Fruit fly (Drosophila melanogaster) S2 (cell line): Measurements from ENCODE around the gene Nak.

ENCODE experiments used
- CG8478 ChIP-seq: fragments of >200 bp; optimal IDR thresholded peaks from 2 replicates; lab custom pipeline; 2018
- CTCF ChIP-seq, 2 experiments: fragments of >200 bp; optimal IDR thresholded peaks; 2 replicates each; lab custom pipeline; 2018

The Nak gene

DNA sequence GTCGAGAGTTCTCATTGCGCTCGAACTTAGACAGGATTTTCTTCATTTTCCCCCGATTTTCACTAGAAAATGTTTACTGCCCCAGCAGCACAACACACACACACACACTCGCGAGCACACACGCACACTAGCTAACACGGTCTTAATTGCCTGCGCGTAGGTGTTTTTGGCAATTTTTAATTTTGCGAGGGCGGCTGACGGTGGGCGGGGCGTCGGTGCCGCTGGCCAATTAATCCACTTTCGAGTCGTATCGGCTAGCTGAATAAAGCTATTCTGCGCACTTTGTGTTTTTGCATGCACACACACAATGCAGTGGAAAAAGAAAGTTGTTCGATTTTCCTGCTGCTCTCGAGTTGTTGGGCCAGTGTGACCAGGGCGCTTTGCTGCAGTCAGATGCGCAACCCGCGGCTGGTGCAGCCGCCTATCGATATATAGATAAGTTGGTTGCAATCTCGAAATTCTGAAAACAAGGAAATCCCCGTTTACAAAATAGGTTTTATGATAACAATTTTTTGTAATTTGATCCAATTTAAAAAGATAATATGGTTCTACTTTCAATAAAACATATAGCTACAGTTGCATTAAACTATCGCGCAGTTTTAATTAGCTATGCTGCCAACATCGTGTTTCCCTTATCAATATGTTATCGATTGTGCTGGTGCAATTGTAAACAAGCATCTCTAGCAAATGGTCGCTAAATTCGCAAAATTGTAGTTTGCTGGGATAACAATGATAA lies at the start of gene Nak, which contains the start of gene Tango6:
TSS of gene Nak (minus strand) at position 375 of the 736 bp plus-strand sequence.
TSS of gene Tango6 (plus strand) at position 659 of the 736 bp plus-strand sequence.
- TF ChIP-seq CG8478 (lab: Kevin White, UChicago), result no peak

DNA sequence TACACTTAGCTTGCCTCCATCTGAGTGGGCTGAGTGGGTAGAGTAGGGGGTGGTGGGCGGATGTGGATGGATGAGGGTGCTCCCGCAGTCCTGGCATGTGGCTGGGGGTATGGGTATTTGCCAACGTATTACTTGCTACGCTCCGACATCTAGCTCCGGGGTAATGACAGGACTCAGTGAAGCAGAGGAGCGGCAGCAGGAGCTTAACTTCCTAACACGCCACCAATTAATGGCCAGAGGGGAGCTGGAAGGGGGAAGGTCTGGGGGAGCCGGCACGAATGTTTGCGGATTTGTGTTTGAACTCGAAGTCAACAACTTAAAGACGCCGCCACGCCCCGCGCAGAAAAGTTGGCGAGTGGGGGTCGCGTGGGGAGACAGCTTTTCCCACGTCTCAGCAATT lies 49.7 kb upstream of the Nak start:
- TF ChIP-seq CG8478 (lab: Kevin White, UChicago), result no peak
- no peak for TF ChIP-seq CTCF (optimal IDR thresholded peaks at IDR 0.05; lab: Kevin White, UChicago)

dm6 chr2L:19017060-19017459 lies 48.5 kb upstream of the Nak start:
- no peak for TF ChIP-seq CTCF (optimal IDR thresholded peaks at IDR 0.05; lab: Kevin White, UChicago)
- no peak for TF ChIP-seq CG8478 (lab: Kevin White, UChicago)

dm6 chr2L:19015628-19016027 lies 47.1 kb upstream of the Nak start:
- no peak for TF ChIP-seq CTCF (optimal IDR thresholded peaks at IDR 0.05; lab: Kevin White, UChicago)
- no peak for TF ChIP-seq CG8478 (lab: Kevin White, UChicago)

- TF ChIP-seq CG8478 (lab: Kevin White, UChicago) (no peak), CTCF (optimal IDR thresholded peaks at IDR 0.05; lab: Kevin White, UChicago) (no peak)
These were observed 46.4 kb upstream of the Nak start for dm6 chr2L:19014881-19015366.

- TF ChIP-seq CTCF (optimal IDR thresholded peaks at IDR 0.05; lab: Kevin White, UChicago) (no peak), CG8478 (lab: Kevin White, UChicago) (no peak)
These were observed 45.7 kb upstream of the Nak start for dm6 chr2L:19014032-19014880.

DNA sequence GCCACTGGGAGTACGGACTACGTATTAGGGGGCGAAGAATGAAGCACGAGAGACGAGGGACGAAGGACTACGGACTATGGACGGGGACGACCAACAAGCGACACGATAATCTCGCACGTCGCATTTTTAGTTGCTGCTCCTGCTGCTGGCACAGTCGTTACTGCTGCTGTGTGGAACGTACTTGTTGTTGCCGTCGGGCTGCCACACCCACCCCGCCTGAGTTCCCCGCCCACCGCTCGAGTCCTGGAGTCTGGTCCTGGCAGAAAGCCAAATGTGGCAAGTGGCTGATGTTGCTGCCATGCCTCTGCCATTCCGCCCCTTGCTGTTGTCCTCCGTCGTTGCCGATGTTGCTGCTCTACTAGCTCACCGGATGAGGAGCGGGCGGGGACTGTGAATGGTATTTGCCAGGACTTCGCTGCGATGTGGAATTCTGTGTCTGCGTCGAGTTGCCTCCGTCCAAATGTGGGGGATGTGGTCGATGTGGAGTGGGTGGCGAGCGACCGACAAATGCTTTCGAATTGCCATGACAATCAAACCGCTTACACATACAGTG lies 44.3 kb upstream of the Nak start:
- no peak for TF ChIP-seq CTCF (optimal IDR thresholded peaks at IDR 0.05; lab: Kevin White, UChicago)
- no peak for TF ChIP-seq CG8478 (lab: Kevin White, UChicago)

DNA sequence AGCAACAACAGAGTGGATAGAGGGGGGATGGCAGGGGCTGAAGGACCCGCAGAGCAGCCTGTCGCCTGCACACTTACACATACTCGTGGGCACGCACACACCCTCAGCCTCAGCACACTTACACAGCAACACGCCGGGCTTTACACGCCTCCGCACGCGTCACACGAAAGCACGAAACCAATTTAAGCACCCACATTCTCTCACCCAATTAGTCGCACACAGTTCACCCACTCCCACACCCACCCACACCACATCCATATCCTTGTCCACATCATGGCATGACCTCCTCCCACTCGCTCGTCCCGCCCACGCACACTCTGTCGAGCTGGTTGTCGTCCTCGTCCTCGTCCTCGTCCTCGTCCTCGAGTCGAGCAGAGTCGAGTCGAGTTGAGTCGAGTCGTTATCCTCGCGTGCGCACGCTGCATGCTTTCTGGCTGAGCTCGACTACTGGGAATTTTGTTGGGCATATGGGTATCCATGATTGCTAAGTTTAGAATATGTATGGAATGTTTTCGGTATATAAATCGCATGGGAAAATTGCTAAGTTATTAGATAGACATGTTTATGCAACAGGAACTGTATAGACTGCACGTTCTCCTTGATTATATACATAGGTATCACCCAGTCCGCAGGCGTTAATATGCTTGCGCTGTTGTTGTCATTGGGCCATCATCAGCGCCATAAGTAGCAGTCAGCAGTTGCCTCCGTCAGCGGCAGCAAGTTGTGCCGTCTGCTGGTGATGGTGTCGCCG lies 43.5 kb upstream of the Nak start:
- TF ChIP-seq CG8478 (lab: Kevin White, UChicago) (no peak), CTCF (optimal IDR thresholded peaks at IDR 0.05; lab: Kevin White, UChicago) (no peak)

DNA sequence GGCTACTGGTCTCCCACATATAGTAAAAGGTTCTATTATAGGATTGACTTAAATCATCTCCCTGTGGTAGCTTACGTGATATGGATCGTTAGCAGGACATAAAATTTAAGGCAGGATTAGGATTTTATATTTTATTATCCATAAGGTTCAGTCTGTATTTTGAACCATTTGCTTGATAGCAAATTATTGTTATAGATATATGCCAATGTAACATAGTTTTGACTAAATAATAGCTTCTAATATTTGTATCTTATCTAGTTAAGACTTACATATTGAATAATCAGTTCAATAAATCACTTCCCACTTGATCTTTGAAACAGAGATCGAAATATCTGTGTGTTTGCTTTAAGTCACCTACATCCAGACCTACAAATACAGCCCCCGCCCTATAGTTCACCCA lies 42.0 kb upstream of the Nak start, which contains the start of gene robl37BC:
TSS of gene robl37BC (plus strand) at position 301 of the 400 bp plus-strand sequence.
- TF ChIP-seq CTCF (optimal IDR thresholded peaks at IDR 0.05; lab: Kevin White, UChicago) (no peak), CG8478 (lab: Kevin White, UChicago) (no peak)

DNA sequence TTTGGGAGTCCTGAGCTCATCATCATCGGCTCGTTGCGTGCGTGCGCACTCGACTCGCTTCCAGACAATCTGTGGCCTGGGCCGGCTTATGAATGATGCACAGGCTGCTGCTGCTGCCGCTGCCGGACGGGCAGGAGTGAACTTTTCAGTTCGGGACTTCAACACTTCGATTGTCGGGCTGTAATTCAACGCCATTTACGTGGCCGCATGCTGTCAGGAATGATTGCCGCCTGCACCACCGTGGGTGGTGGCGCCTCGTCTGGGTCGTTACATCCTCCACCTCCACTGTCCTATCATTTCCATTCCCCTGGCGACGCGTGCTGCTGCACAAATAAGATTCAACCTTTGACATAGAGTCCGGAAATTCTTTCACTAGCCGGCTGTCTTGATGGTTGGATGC lies 41.5 kb upstream of the Nak start:
- no peak for TF ChIP-seq CG8478 (lab: Kevin White, UChicago)
- no peak for TF ChIP-seq CTCF (optimal IDR thresholded peaks at IDR 0.05; lab: Kevin White, UChicago)

- TF ChIP-seq CTCF (optimal IDR thresholded peaks at IDR 0.05; lab: Kevin White, UChicago), result peak; percentile 75 to 83
- TF ChIP-seq CG8478 (lab: Kevin White, UChicago), result no peak
These were observed 40.6 kb upstream of the Nak start, which contains the start of gene RpL30 for dm6 chr2L:19009130-19009529. RpL30 (minus strand) TSS chr2L:19009306.

DNA sequence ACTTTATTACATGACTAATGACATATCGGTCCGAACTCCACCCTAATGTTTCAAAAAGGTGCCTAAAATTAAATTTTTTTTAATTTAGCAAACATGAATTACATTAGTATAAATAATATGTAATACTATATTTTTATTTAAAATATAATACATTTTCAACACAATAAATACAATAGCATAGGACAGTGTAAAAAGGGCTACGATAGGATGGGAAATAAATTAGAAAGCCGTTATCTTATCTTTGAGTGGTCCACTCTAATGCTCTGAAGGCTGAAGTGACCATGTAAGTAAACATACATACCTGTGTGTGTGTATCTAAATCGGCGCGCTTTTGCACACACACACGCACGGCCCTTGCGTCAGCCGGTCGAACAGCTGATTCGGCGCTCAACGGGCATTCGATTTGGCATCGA lies 34.4 kb upstream of the Nak start, which contains the start of gene CG31793:
TSS of gene CG31793 (plus strand) at position 409 of the 413 bp plus-strand sequence.
- TF ChIP-seq CTCF (optimal IDR thresholded peaks at IDR 0.05; lab: Kevin White, UChicago) (no peak), CG8478 (lab: Kevin White, UChicago) (no peak)

- TF ChIP-seq CG8478 (lab: Kevin White, UChicago) (no peak), CTCF (optimal IDR thresholded peaks at IDR 0.05; lab: Kevin White, UChicago) (no peak)
These were observed 33.9 kb upstream of the Nak start for dm6 chr2L:19002468-19002867.

- TF ChIP-seq CTCF (optimal IDR thresholded peaks at IDR 0.05; lab: Kevin White, UChicago), result no peak
- no peak for TF ChIP-seq CG8478 (lab: Kevin White, UChicago)
These were observed 28.6 kb upstream of the Nak start, which contains the start of gene CG31792 for dm6 chr2L:18997148-18997547. CG31792 (plus strand) TSS chr2L:18997448.
